Worm (Caenorhabditis elegans) whole organism, L1 larva: Measurements from ENCODE around the gene Y45G5AM.3.
A peak's percentile ranks its signal among the peaks of the same experiment; 100 is the strongest.

ENCODE experiments used
- C04F5.9 ChIP-seq: sonication (generic microtip); optimal IDR thresholded peaks from 2 replicates; lab custom pipeline; 2016; ENCODE audit warnings: missing genetic modification characterization, missing compliant biosample characterization
- C34B4.2 ChIP-seq: sonication (generic microtip); optimal IDR thresholded peaks from 2 replicates; lab custom pipeline; 2017; ENCODE audit warnings: mild to moderate bottlenecking, missing genetic modification characterization, missing compliant biosample characterization
- F16B12.6 ChIP-seq: fragments of 150-350 bp; optimal IDR thresholded peaks from 2 replicates; lab custom pipeline; 2014; ENCODE audit warnings: missing biosample characterization, missing genetic modification characterization
- aha-1 ChIP-seq: fragments of 150-350 bp; optimal IDR thresholded peaks from 2 replicates; lab custom pipeline; 2014; ENCODE audit warnings: missing biosample characterization, missing genetic modification characterization
- ama-1 ChIP-seq: fragments of 150-350 bp; optimal IDR thresholded peaks from 2 replicates; lab custom pipeline; 2014
- ceh-63 ChIP-seq: fragments of 200-800 bp; sonication (Bioruptor generic); optimal IDR thresholded peaks from 2 replicates; lab custom pipeline; 2018; ENCODE audit warnings: mild to moderate bottlenecking, missing genetic modification characterization, missing compliant biosample characterization
- ceh-8 ChIP-seq: fragments of 200-800 bp; sonication (Bioruptor generic); optimal IDR thresholded peaks from 2 replicates; lab custom pipeline; 2018; ENCODE audit warnings: mild to moderate bottlenecking, missing genetic modification characterization, moderate library complexity, missing compliant biosample characterization
- ceh-82 ChIP-seq, 3 experiments: fragments of 150-350 bp in 1 of 3; sonication (generic microtip) in 2 of 3; optimal IDR thresholded peaks; 2 replicates each; lab custom pipeline; 2014 to 2017; ENCODE audit warnings: missing biosample characterization in 3 of 3, missing genetic modification characterization in 3 of 3
- dsc-1 ChIP-seq: sonication (generic microtip); optimal IDR thresholded peaks from 2 replicates; lab custom pipeline; 2016; ENCODE audit warnings: mild to moderate bottlenecking, missing genetic modification characterization, missing compliant biosample characterization
- elt-2 ChIP-seq: sonication (generic microtip); optimal IDR thresholded peaks from 2 replicates; lab custom pipeline; 2016; ENCODE audit warnings: missing genetic modification characterization, mild to moderate bottlenecking, inconsistent platforms, missing compliant biosample characterization, missing genetic modification reagents
- fkh-10 ChIP-seq: sonication (generic microtip); optimal IDR thresholded peaks from 2 replicates; lab custom pipeline; 2017; ENCODE audit warnings: missing biosample characterization, missing genetic modification reagents, missing genetic modification characterization
- fkh-8 ChIP-seq: sonication (generic microtip); optimal IDR thresholded peaks from 2 replicates; lab custom pipeline; 2016; ENCODE audit warnings: mild to moderate bottlenecking, missing genetic modification characterization, missing compliant biosample characterization
- fos-1 ChIP-seq: fragments of 150-350 bp; optimal IDR thresholded peaks from 2 replicates; lab custom pipeline; 2014; ENCODE audit warnings: missing biosample characterization, missing genetic modification characterization
- hlh-4 ChIP-seq: sonication (generic microtip); optimal IDR thresholded peaks from 2 replicates; lab custom pipeline; 2016; ENCODE audit warnings: mild to moderate bottlenecking, missing genetic modification characterization, missing compliant biosample characterization
- hpl-2 ChIP-seq: fragments of 150-350 bp; optimal IDR thresholded peaks from 2 replicates; lab custom pipeline; 2014; ENCODE audit warnings: missing biosample characterization, missing genetic modification reagents, missing genetic modification characterization
- irx-1 ChIP-seq: sonication (generic microtip); optimal IDR thresholded peaks from 2 replicates; lab custom pipeline; 2016; ENCODE audit warnings: missing genetic modification characterization, missing compliant biosample characterization
- lin-14 ChIP-seq: fragments of 200-800 bp; sonication (Bioruptor generic); optimal IDR thresholded peaks from 2 replicates; lab custom pipeline; 2018; ENCODE audit warnings: mild to moderate bottlenecking, missing genetic modification characterization, moderate library complexity, missing compliant biosample characterization
- lin-35 ChIP-seq, 2 experiments: fragments of 150-350 bp; optimal IDR thresholded peaks; 2 replicates each; lab custom pipeline; 2014; ENCODE audit warnings: missing biosample characterization in 2 of 2, missing genetic modification characterization in 2 of 2, missing genetic modification reagents in 2 of 2
- lin-39 ChIP-seq: fragments of 150-350 bp; optimal IDR thresholded peaks from 2 replicates; lab custom pipeline; 2014; ENCODE audit warnings: missing biosample characterization, missing genetic modification reagents, missing genetic modification characterization
- lir-3 ChIP-seq: sonication (generic microtip); optimal IDR thresholded peaks from 2 replicates; lab custom pipeline; 2016; ENCODE audit warnings: mild to moderate bottlenecking, missing genetic modification characterization, moderate library complexity, missing compliant biosample characterization; ENCODE audit not compliant: poor library complexity
- lsy-2 ChIP-seq, 2 experiments: fragments of 150-350 bp; optimal IDR thresholded peaks; 2 replicates each; lab custom pipeline; 2014; ENCODE audit warnings: missing biosample characterization in 2 of 2, missing genetic modification characterization in 2 of 2
- mab-9 ChIP-seq: fragments of 200-800 bp; sonication (Bioruptor generic); IDR thresholded peaks from 2 replicates; pipeline ENCODE4 v1.3.6; 2022; ENCODE audit warnings: missing genetic modification reagents, missing genetic modification characterization, missing compliant biosample characterization
- mdl-1 ChIP-seq, 2 experiments: fragments of 150-350 bp; optimal IDR thresholded peaks; 2 replicates each; lab custom pipeline; 2014 to 2017; ENCODE audit warnings: missing biosample characterization in 2 of 2, missing genetic modification characterization in 2 of 2, inconsistent platforms in 1 of 2
- mep-1 ChIP-seq: fragments of 150-350 bp; optimal IDR thresholded peaks from 2 replicates; lab custom pipeline; 2014; ENCODE audit warnings: missing biosample characterization, missing genetic modification characterization
- nhr-11 ChIP-seq: fragments of 150-350 bp; optimal IDR thresholded peaks from 2 replicates; lab custom pipeline; 2014; ENCODE audit warnings: missing biosample characterization, missing genetic modification characterization
- nhr-20 ChIP-seq: sonication (generic microtip); optimal IDR thresholded peaks from 2 replicates; lab custom pipeline; 2016; ENCODE audit warnings: mild to moderate bottlenecking, missing genetic modification characterization, missing compliant biosample characterization
- nhr-71 ChIP-seq: sonication (generic microtip); optimal IDR thresholded peaks from 2 replicates; lab custom pipeline; 2016; ENCODE audit warnings: mild to moderate bottlenecking, missing genetic modification characterization, moderate library complexity, missing compliant biosample characterization
- nhr-77 ChIP-seq: fragments of 150-350 bp; optimal IDR thresholded peaks from 2 replicates; lab custom pipeline; 2014; ENCODE audit warnings: missing biosample characterization, missing genetic modification characterization
- pag-3 ChIP-seq: sonication (generic microtip); optimal IDR thresholded peaks from 2 replicates; lab custom pipeline; 2017; ENCODE audit warnings: missing genetic modification characterization, mild to moderate bottlenecking, missing compliant biosample characterization, antibody characterized with exemption, borderline replicate concordance; ENCODE audit not compliant: insufficient read depth
- pqm-1 ChIP-seq: sonication (generic microtip); optimal IDR thresholded peaks from 3 replicates; lab custom pipeline; 2017; ENCODE audit warnings: missing biosample characterization, missing genetic modification characterization
- rnt-1 ChIP-seq: sonication (generic microtip); optimal IDR thresholded peaks from 2 replicates; lab custom pipeline; 2016; ENCODE audit warnings: mild to moderate bottlenecking, missing genetic modification characterization, moderate library complexity, missing compliant biosample characterization
- snu-23 ChIP-seq: sonication (generic microtip); optimal IDR thresholded peaks from 2 replicates; lab custom pipeline; 2016; ENCODE audit warnings: missing genetic modification characterization, missing compliant biosample characterization
- swsn-7 ChIP-seq: sonication (generic microtip); optimal IDR thresholded peaks from 2 replicates; lab custom pipeline; 2016; ENCODE audit warnings: missing genetic modification characterization, missing compliant biosample characterization
- unc-130 ChIP-seq: fragments of 150-350 bp; optimal IDR thresholded peaks from 2 replicates; lab custom pipeline; 2017; ENCODE audit warnings: missing biosample characterization, missing genetic modification characterization, inconsistent platforms
- unc-30 ChIP-seq: sonication (generic microtip); optimal IDR thresholded peaks from 2 replicates; lab custom pipeline; 2017; ENCODE audit warnings: missing biosample characterization, missing genetic modification characterization
- unc-98 ChIP-seq: fragments of 200-800 bp; sonication (Bioruptor generic); IDR thresholded peaks from 2 replicates; pipeline ENCODE4 v1.3.6; 2022; ENCODE audit warnings: missing genetic modification characterization, missing compliant biosample characterization
- xbp-1 ChIP-seq: sonication (generic microtip); optimal IDR thresholded peaks from 2 replicates; lab custom pipeline; 2016; ENCODE audit warnings: missing genetic modification characterization, missing compliant biosample characterization

The Y45G5AM.3 gene

ce11 chrV:4143034-4143433, 21.3 kb upstream of the Y45G5AM.3 start (continued):
- peak; percentile 89 for TF ChIP-seq xbp-1
- no peak for TF ChIP-seq C04F5.9
- TF ChIP-seq mep-1 (tag; lab: Kevin White, UChicago): peak; percentile 96
- TF ChIP-seq nhr-11 (tag; lab: Kevin White, UChicago): peak; percentile 20
- peak; percentile 82 for TF ChIP-seq pqm-1 (tag; lab: Kevin White, UChicago)
- no peak for TF ChIP-seq ama-1 (lab: Kevin White, UChicago)

- TF ChIP-seq aha-1 (tag; lab: Kevin White, UChicago) (no peak), fos-1 (tag; lab: Kevin White, UChicago) (no peak), mab-9 (GFP tag; lab: Robert Waterston, UW) (no peak), nhr-11 (tag; lab: Kevin White, UChicago) (no peak), elt-2 (no peak), dsc-1 (tag; lab: Kevin White, UChicago) (no peak)
These were observed 20.1 kb upstream of the Y45G5AM.3 start, which contains the start of gene Y45G5AL.1 for ce11 chrV:4144205-4144604. Y45G5AL.1 (plus strand) TSS chrV:4144505.

- TF ChIP-seq hpl-2 (GFP tag; lab: Kevin White, UChicago) (no peak), lin-35 (GFP tag; optimal IDR thresholded peaks at IDR 0.05; lab: Kevin White, UChicago) (no peak), ceh-63 (no peak), mab-9 (GFP tag; lab: Robert Waterston, UW) (no peak), fkh-8 (no peak), pqm-1 (tag; lab: Kevin White, UChicago) (no peak), xbp-1 (no peak), nhr-11 (tag; lab: Kevin White, UChicago) (no peak), rnt-1 (tag; lab: Kevin White, UChicago) (no peak), dsc-1 (tag; lab: Kevin White, UChicago) (no peak), unc-98 (no peak), ceh-82 (tag; optimal IDR thresholded peaks at IDR 0.05; lab: Kevin White, UChicago) (no peak), lir-3 (tag; lab: Kevin White, UChicago) (no peak), F16B12.6 (tag; lab: Kevin White, UChicago) (no peak), unc-30 (tag; lab: Kevin White, UChicago) (no peak), ceh-8 (GFP tag; lab: Kevin White, UChicago) (no peak), unc-130 (no peak), C34B4.2 (tag; lab: Kevin White, UChicago) (no peak), mep-1 (tag; lab: Kevin White, UChicago) (no peak)
- TF ChIP-seq, all 84 proteins: peak for 0
These were observed 13.0 kb upstream of the Y45G5AM.3 start for ce11 chrV:4151400-4151799.

- TF ChIP-seq hlh-4 (tag; lab: Kevin White, UChicago): no peak
- no peak for TF ChIP-seq unc-130
- TF ChIP-seq mdl-1 (tag; optimal IDR thresholded peaks at IDR 0.05; lab: Kevin White, UChicago): no peak
- no peak for TF ChIP-seq nhr-77 (tag; lab: Kevin White, UChicago)
These were observed 12.2 kb upstream of the Y45G5AM.3 start, which contains the start of gene Y45G5AM.6 for ce11 chrV:4152200-4152599. Y45G5AM.6 (minus strand) TSS chrV:4152300.

- TF ChIP-seq fkh-10 (GFP tag; lab: Kevin White, UChicago) (no peak), snu-23 (GFP tag; lab: Kevin White, UChicago) (peak; percentile 26), lsy-2 (tag; optimal IDR thresholded peaks at IDR 0.05; lab: Kevin White, UChicago) (peak in 1 of 2 experiments; percentile 52), lin-14 (GFP tag; lab: Kevin White, UChicago) (peak; percentile 88), lin-39 (no peak), rnt-1 (tag; lab: Kevin White, UChicago) (peak; percentile 51), pag-3 (tag; lab: Kevin White, UChicago) (no peak), irx-1 (no peak), ceh-63 (no peak), swsn-7 (tag; lab: Kevin White, UChicago) (peak; percentile 4), nhr-71 (peak; percentile 64), nhr-20 (peak; percentile 34)
These were observed 7.1 kb upstream of the Y45G5AM.3 start for ce11 chrV:4157291-4157690.
